Worm (Caenorhabditis elegans): ENCODE results near the gene msp-142.

The msp-142 gene

DNA sequence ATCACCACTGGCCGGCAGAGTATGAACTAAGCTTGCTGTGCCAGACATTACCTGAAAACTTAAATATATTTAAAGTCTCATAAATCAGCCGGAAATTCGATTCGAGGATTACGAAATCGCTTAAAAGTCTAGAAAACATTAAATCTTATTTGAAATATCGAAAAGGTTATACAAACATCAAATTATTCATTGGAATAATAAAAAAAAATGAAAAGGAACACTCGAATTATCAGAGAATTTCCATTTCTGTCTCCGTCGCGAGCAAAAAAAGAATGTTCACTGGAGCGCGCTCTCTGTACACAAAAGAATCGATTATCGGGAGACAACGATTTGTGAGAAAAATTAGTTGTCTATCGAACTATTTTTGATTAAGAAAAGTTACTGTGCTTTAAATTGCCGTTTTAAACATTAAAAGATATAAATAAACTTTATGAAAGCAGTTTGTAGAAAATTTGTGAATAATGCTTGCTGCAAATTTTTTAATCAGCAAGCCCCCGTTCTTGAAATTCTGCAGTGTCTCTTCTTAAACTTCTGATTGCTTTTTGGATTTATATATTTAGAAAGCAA, 38.5 kb downstream of the msp-142 start, which contains the start of gene fzo-1 (continued):
- TF ChIP-seq unc-42 (tag; optimal IDR thresholded peaks at IDR 0.05): peak; percentile 71
- peak; percentile 97 for TF ChIP-seq tbx-7 (tag; optimal IDR thresholded peaks at IDR 0.05)
- no peak for TF ChIP-seq sox-4 (tag; optimal IDR thresholded peaks at IDR 0.05)
- peak; percentile 86 for TF ChIP-seq lim-6 (tag; optimal IDR thresholded peaks at IDR 0.05)
- TF ChIP-seq hlh-15 (tag; optimal IDR thresholded peaks at IDR 0.05): peak; percentile 60
- peak; percentile 67 for TF ChIP-seq eyg-1 (tag; optimal IDR thresholded peaks at IDR 0.05)
- TF ChIP-seq ceh-9 (tag; optimal IDR thresholded peaks at IDR 0.05): no peak
- TF ChIP-seq unc-3 (GFP tag; conservative IDR thresholded peaks at IDR 0.05): no peak
- peak; percentile 74 for TF ChIP-seq unc-3 (tag; optimal IDR thresholded peaks at IDR 0.05)
- peak; percentile 49 for TF ChIP-seq pax-1 (tag; optimal IDR thresholded peaks at IDR 0.05)
- peak; percentile 97 for TF ChIP-seq elt-2 (tag; optimal IDR thresholded peaks at IDR 0.05)
- no peak for TF ChIP-seq nhr-232 (tag; optimal IDR thresholded peaks at IDR 0.05)
- TF ChIP-seq ceh-30 (tag; optimal IDR thresholded peaks at IDR 0.05): no peak
- TF ChIP-seq ahr-1 (tag; optimal IDR thresholded peaks at IDR 0.05): peak; percentile 81
- peak; percentile 36 for TF ChIP-seq dmd-4 (tag; optimal IDR thresholded peaks at IDR 0.05; ENCODE audit: borderline replicate concordance)
- peak; percentile 88 for TF ChIP-seq ceh-14 (tag; optimal IDR thresholded peaks at IDR 0.05)
- peak; percentile 90 for TF ChIP-seq fax-1 (tag; optimal IDR thresholded peaks at IDR 0.05)
- TF ChIP-seq syd-9 (tag; optimal IDR thresholded peaks at IDR 0.05): peak; percentile 16
- TF ChIP-seq pat-9 (tag; optimal IDR thresholded peaks at IDR 0.05): no peak

DNA sequence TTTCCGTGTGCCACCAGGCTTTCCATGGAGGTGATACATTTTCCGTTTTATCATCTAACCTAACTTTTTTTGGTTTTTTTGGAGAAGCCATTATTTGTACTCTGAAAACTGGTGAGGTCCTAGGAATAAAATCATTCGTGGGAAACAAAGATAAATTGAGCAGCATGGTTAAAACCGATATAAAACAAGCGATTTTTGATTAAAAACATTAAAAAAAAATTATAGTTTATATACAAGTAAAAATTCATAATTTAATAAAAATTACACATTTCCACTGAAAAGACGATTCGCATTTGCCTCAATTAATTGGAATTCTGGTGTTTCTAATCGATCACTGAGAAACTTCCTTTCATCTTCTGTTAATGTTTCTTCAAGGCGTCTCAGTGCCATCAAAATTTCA, 40.7 kb downstream of the msp-142 start, which contains the start of gene ZK1248.15:
Gene ZK1248.15, minus strand, starts transcription at position 101 of the 400 bp plus-strand sequence.
- no peak for TF ChIP-seq ceh-48 (tag; optimal IDR thresholded peaks at IDR 0.05)

DNA sequence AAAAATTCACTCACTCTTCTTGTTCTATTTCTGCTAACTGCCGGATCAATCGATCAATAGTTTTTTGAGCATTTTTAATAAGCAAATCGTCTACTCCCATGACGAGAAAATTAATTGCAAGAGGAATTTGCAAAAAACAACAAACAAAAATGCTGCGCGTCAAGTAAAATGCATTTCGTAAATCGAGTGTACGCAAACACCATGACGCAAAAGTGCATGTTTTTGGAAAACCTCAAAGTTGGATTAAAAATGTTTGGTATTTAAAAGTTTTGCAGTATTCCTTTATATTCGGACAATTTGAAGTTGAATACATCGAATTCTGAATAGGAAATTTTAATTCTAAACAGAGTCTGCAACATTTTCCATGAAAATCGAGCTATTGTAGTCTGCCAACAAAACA, 41.5 kb downstream of the msp-142 start, which contains the start of gene ZK1248.19:
Gene ZK1248.19, minus strand, starts transcription at position 188 of the 400 bp plus-strand sequence.
- TF ChIP-seq ceh-48 (tag; optimal IDR thresholded peaks at IDR 0.05) (no peak), nfya-1 (tag; optimal IDR thresholded peaks at IDR 0.05) (peak; percentile 28)

ce11 chrII:5841053-5841547, 43.4 kb downstream of the msp-142 start, which contains the start of gene lec-5:
TSS of gene lec-5 (minus strand) at chrII:5841103.
- peak; percentile 68 for TF ChIP-seq ceh-18 (tag; optimal IDR thresholded peaks at IDR 0.05)
- peak; percentile 54 for TF ChIP-seq rnt-1 (tag; optimal IDR thresholded peaks at IDR 0.05)
- TF ChIP-seq fkh-10 (GFP tag; optimal IDR thresholded peaks at IDR 0.05): no peak

- TF ChIP-seq syd-9 (tag; optimal IDR thresholded peaks at IDR 0.05) (no peak), pag-3 (tag; optimal IDR thresholded peaks at IDR 0.05; ENCODE audit: borderline replicate concordance) (no peak), dve-1 (tag; optimal IDR thresholded peaks at IDR 0.05) (no peak), pqm-1 (tag; optimal IDR thresholded peaks at IDR 0.05) (no peak), ets-4 (tag; optimal IDR thresholded peaks at IDR 0.05) (no peak), elt-2 (tag; optimal IDR thresholded peaks at IDR 0.05) (no peak), mec-3 (tag; optimal IDR thresholded peaks at IDR 0.05; ENCODE audit: borderline replicate concordance) (no peak), hlh-30 (tag; optimal IDR thresholded peaks at IDR 0.05; ENCODE audit: insufficient read depth) (no peak), pha-4 (tag; optimal IDR thresholded peaks at IDR 0.05) (no peak), K02D7.2 (tag; optimal IDR thresholded peaks at IDR 0.05) (no peak), zip-5 (tag; optimal IDR thresholded peaks at IDR 0.05) (no peak), hlh-6 (tag; optimal IDR thresholded peaks at IDR 0.05) (no peak), ttx-3 (tag; optimal IDR thresholded peaks at IDR 0.05) (no peak), F13H6.1 (tag; optimal IDR thresholded peaks at IDR 0.05) (no peak), ceh-31 (tag; optimal IDR thresholded peaks at IDR 0.05) (no peak), fkh-10 (GFP tag; optimal IDR thresholded peaks at IDR 0.05) (no peak), pat-9 (tag; optimal IDR thresholded peaks at IDR 0.05) (no peak), hlh-15 (tag; optimal IDR thresholded peaks at IDR 0.05) (no peak), odd-2 (tag; optimal IDR thresholded peaks at IDR 0.05) (no peak)
These were observed 44.1 kb downstream of the msp-142 start, which contains the start of gene nep-25 for ce11 chrII:5841866-5842265. TSS of gene nep-25 (plus strand) at chrII:5842240.

Data from whole organism, late embryonic.